Worm (Caenorhabditis elegans): ENCODE data around the gene nmr-1.

Gene nmr-1

ce11 chrII:5478318-5478717, 31.9 kb upstream of the nmr-1 start, which contains the start of gene F56D1.1:
Gene F56D1.1 (plus strand): TSS chrII:5478618.
- no peak for TF ChIP-seq fkh-10 (GFP tag; optimal IDR thresholded peaks at IDR 0.05)
- no peak for TF ChIP-seq pax-1 (tag; optimal IDR thresholded peaks at IDR 0.05)
- TF ChIP-seq ref-2 (tag; optimal IDR thresholded peaks at IDR 0.05): no peak
- TF ChIP-seq unc-55 (GFP tag; optimal IDR thresholded peaks at IDR 0.05): no peak
- TF ChIP-seq che-1 (tag; optimal IDR thresholded peaks at IDR 0.05): no peak
- TF ChIP-seq rnt-1 (tag; optimal IDR thresholded peaks at IDR 0.05): no peak
- no peak for TF ChIP-seq ama-1 (optimal IDR thresholded peaks at IDR 0.05)
- TF ChIP-seq nfya-1 (tag; optimal IDR thresholded peaks at IDR 0.05): no peak
- no peak for TF ChIP-seq hlh-15 (tag; optimal IDR thresholded peaks at IDR 0.05)
- no peak for TF ChIP-seq pha-2 (tag; optimal IDR thresholded peaks at IDR 0.05)
- no peak for TF ChIP-seq ceh-9 (tag; optimal IDR thresholded peaks at IDR 0.05)

- TF ChIP-seq hlh-13 (GFP tag; optimal IDR thresholded peaks at IDR 0.05) (no peak), mec-3 (tag; optimal IDR thresholded peaks at IDR 0.05; ENCODE audit: borderline replicate concordance) (no peak), ceh-48 (tag; optimal IDR thresholded peaks at IDR 0.05) (no peak), ceh-18 (tag; optimal IDR thresholded peaks at IDR 0.05) (no peak), elt-4 (tag; optimal IDR thresholded peaks at IDR 0.05) (no peak), pax-1 (tag; optimal IDR thresholded peaks at IDR 0.05) (no peak), ceh-31 (tag; optimal IDR thresholded peaks at IDR 0.05) (no peak), ceh-45 (GFP tag; IDR thresholded peaks at IDR 0.05) (no peak), hlh-8 (tag; optimal IDR thresholded peaks at IDR 0.05) (no peak), lim-6 (tag; optimal IDR thresholded peaks at IDR 0.05) (no peak), pat-9 (tag; optimal IDR thresholded peaks at IDR 0.05) (no peak), hlh-15 (tag; optimal IDR thresholded peaks at IDR 0.05) (no peak), F13H6.1 (tag; optimal IDR thresholded peaks at IDR 0.05) (no peak)
These were observed 28.5 kb upstream of the nmr-1 start, which contains the start of gene ilcr-2 for ce11 chrII:5474946-5475345. Gene ilcr-2 (plus strand): TSS chrII:5475246.

DNA sequence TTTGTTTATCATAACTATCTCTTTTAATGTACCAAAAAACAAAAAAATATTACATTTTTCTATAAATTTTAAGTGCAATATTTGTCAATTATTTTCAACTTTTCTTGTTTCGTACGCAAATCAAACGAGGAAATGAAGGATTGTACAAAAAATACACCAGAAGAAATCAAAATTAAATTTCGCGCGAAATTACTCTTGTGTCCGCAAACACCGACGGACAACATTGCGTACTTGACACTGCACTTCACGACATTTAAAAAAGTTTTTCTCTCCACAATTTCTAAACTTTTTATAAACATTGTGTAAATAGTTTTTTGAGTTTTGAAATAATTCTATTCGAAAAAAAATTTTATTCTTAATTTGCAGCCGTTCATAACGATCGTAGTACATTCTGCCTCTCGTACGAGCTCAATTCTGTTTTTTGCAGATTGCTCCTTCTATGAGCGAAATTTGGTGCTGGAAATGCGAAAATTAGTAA, 27.6 kb upstream of the nmr-1 start, which contains the start of gene mrps-16:
Gene mrps-16 (plus strand): TSS at position 428 of the 478 bp plus-strand sequence.
- TF ChIP-seq unc-42 (tag; optimal IDR thresholded peaks at IDR 0.05): peak; percentile 53
- no peak for TF ChIP-seq nfya-1 (tag; optimal IDR thresholded peaks at IDR 0.05)
- TF ChIP-seq unc-86 (tag; optimal IDR thresholded peaks at IDR 0.05): peak; percentile 1

DNA sequence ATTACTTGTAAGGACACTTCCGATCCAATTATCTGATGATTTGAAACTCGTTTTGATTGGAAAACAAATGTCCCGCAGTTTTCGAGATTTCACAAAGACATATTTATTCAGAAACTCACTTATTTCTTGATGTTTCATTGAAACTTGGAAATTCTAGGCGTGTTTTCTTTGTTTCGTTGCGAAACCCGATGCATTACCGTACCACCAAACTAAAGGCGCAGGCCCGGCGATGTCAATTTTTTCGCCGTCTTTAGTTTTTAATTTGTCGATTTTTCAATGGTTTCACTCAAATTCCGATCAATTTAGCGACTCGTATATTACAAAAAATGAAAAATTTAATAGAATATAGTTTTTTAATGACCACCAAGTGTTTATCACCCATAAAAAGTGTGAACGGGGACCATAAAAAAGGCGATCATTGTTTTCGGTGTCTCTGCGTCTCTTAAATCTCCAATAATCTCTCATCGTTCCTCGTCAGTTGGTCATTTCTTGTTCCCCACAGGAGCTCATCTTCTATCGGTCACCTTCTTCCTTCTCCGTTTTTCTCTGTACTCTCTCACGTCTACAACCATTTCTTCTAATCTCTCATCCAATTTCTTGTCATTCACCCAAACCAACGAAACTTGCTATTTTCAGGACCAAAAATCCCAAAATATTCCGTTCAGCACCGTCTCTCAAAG, 19.5 kb upstream of the nmr-1 start, which contains the start of gene clr-1:
Gene clr-1 (plus strand): TSS at position 630 of the 680 bp plus-strand sequence.
- TF ChIP-seq unc-55 (GFP tag; optimal IDR thresholded peaks at IDR 0.05): peak; percentile 48
- TF ChIP-seq madf-2 (tag; optimal IDR thresholded peaks at IDR 0.05): no peak
- no peak for TF ChIP-seq sox-2 (GFP tag; IDR thresholded peaks at IDR 0.05)

DNA sequence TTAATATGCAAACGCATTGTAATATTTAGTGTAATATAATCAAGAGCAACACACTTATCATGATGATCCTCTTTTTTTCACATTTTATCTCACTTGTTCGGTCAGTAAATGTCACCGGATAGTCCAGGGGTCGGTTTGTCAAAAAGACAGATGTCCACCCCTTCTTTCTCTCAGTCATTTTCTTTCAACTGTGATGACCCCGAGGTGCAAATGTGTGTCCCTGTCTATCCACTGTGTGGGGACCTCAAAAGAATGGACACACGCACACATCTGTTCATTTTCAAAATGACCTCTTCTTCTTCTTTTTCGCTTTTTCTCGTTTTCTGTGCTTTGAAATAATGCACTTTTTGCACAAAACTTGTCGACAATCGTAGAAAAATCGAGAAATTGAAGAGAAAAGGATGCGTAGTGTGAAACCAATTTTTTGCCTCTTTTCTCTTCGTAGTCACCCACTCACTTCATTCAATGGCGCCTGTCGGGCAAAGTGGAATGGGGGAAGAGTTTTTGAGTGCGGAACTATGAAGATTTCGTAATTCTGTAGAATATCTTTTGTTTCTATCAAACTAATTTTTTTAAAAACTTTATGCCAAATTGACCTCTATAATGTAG, 17.4 kb upstream of the nmr-1 start:
- TF ChIP-seq npax-4 (tag; optimal IDR thresholded peaks at IDR 0.05): no peak
- no peak for TF ChIP-seq odd-2 (tag; optimal IDR thresholded peaks at IDR 0.05)
- no peak for TF ChIP-seq hlh-6 (tag; optimal IDR thresholded peaks at IDR 0.05)
- TF ChIP-seq ceh-31 (tag; optimal IDR thresholded peaks at IDR 0.05): no peak
- TF ChIP-seq ahr-1 (tag; optimal IDR thresholded peaks at IDR 0.05): no peak
- no peak for TF ChIP-seq pros-1 (tag; optimal IDR thresholded peaks at IDR 0.05)
- peak; percentile 34 for TF ChIP-seq unc-55 (GFP tag; optimal IDR thresholded peaks at IDR 0.05)

- TF ChIP-seq nhr-11 (tag; optimal IDR thresholded peaks at IDR 0.05) (no peak), elt-4 (tag; optimal IDR thresholded peaks at IDR 0.05) (no peak), ama-1 (optimal IDR thresholded peaks at IDR 0.05) (no peak), elt-2 (tag; optimal IDR thresholded peaks at IDR 0.05) (peak; percentile 34), ceh-31 (tag; optimal IDR thresholded peaks at IDR 0.05) (peak; percentile 2), hlh-30 (tag; optimal IDR thresholded peaks at IDR 0.05; ENCODE audit: insufficient read depth) (peak; percentile 7), madf-2 (tag; optimal IDR thresholded peaks at IDR 0.05) (no peak), ceh-9 (tag; optimal IDR thresholded peaks at IDR 0.05) (no peak), pqm-1 (tag; optimal IDR thresholded peaks at IDR 0.05) (no peak), ref-2 (tag; optimal IDR thresholded peaks at IDR 0.05) (no peak), npax-4 (tag; optimal IDR thresholded peaks at IDR 0.05) (no peak), F13H6.1 (tag; optimal IDR thresholded peaks at IDR 0.05) (no peak), zip-5 (tag; optimal IDR thresholded peaks at IDR 0.05) (no peak), ttx-3 (tag; optimal IDR thresholded peaks at IDR 0.05) (no peak), ceh-45 (GFP tag; IDR thresholded peaks at IDR 0.05) (no peak), ahr-1 (tag; optimal IDR thresholded peaks at IDR 0.05) (no peak), unc-55 (GFP tag; optimal IDR thresholded peaks at IDR 0.05) (peak; percentile 37), sox-2 (GFP tag; IDR thresholded peaks at IDR 0.05) (no peak), ceh-34 (tag; optimal IDR thresholded peaks at IDR 0.05) (peak; percentile 30), ets-4 (tag; optimal IDR thresholded peaks at IDR 0.05) (no peak), odd-2 (tag; optimal IDR thresholded peaks at IDR 0.05) (no peak), tbx-2 (tag; optimal IDR thresholded peaks at IDR 0.05) (peak; percentile 19)
These were observed 14.5 kb upstream of the nmr-1 start for ce11 chrII:5460911-5461310.
